Worm (Caenorhabditis elegans) whole organism, late embryonic: ENCODE measurements around the gene R193.2.

Experiments used
- F13H6.1 ChIP-seq: sonication (generic microtip); optimal IDR thresholded peaks from 2 replicates; lab custom pipeline; 2016; ENCODE audit warnings: missing genetic modification characterization, missing compliant biosample characterization
- ahr-1 ChIP-seq: sonication (generic microtip); optimal IDR thresholded peaks from 2 replicates; lab custom pipeline; 2016; ENCODE audit warnings: missing genetic modification characterization, missing compliant biosample characterization
- elt-2 ChIP-seq: sonication (generic microtip); optimal IDR thresholded peaks from 2 replicates; lab custom pipeline; 2016; ENCODE audit warnings: missing genetic modification reagents, missing genetic modification characterization, missing compliant biosample characterization
- pha-4 ChIP-seq: fragments of 150-350 bp; optimal IDR thresholded peaks from 2 replicates; lab custom pipeline; 2018; ENCODE audit warnings: missing biosample characterization, missing genetic modification reagents, missing genetic modification characterization

ce11 chrX:1094332-1094731, 54.1 kb downstream of the R193.2 start:
- TF ChIP-seq pha-4 (tag; lab: Kevin White, UChicago) (no peak), F13H6.1 (tag; lab: Kevin White, UChicago) (no peak), elt-2 (tag; lab: Kevin White, UChicago) (no peak), ahr-1 (tag; lab: Kevin White, UChicago) (no peak)
